Fruit fly (Drosophila melanogaster): Measurements from ENCODE around the gene CG4822.

Gene CG4822

dm6 chr2L:71869-72751, 49.4 kb downstream of the CG4822 start:
- peak; percentile 31 for TF ChIP-seq Sp1 (GFP tag; optimal IDR thresholded peaks at IDR 0.05)
- no peak for TF ChIP-seq lola (GFP tag; optimal IDR thresholded peaks at IDR 0.05)
- no peak for TF ChIP-seq HLH106 (tag; optimal IDR thresholded peaks at IDR 0.05)
- TF ChIP-seq Dif (GFP tag; optimal IDR thresholded peaks at IDR 0.05; ENCODE audit: partially characterized antibody), result peak; percentile 64
- no peak for TF ChIP-seq br (GFP tag; optimal IDR thresholded peaks at IDR 0.05)
- no peak for TF ChIP-seq tai (GFP tag; optimal IDR thresholded peaks at IDR 0.05)
- TF ChIP-seq N (GFP tag; optimal IDR thresholded peaks at IDR 0.05), result no peak
- TF ChIP-seq foxo (GFP tag; optimal IDR thresholded peaks at IDR 0.05), result peak in 1 of 2 experiments; percentile 4
- peak; percentile 30 for TF ChIP-seq OdsH (GFP tag; optimal IDR thresholded peaks at IDR 0.05)
- TF ChIP-seq brk (GFP tag; optimal IDR thresholded peaks at IDR 0.05), result peak; percentile 7
- TF ChIP-seq dl (GFP tag; optimal IDR thresholded peaks at IDR 0.05; ENCODE audit: insufficient read depth in 1 of 2, partially characterized antibody in 2 of 2), result peak; percentile 29 to 35
- TF ChIP-seq rgr (GFP tag; optimal IDR thresholded peaks at IDR 0.05), result peak; percentile 19
- TF ChIP-seq pan (optimal IDR thresholded peaks at IDR 0.05), result no peak
- no peak for TF ChIP-seq h (GFP tag; optimal IDR thresholded peaks at IDR 0.05)
- TF ChIP-seq Vsx2 (GFP tag; optimal IDR thresholded peaks at IDR 0.05; ENCODE audit: partially characterized antibody), result peak; percentile 23
- TF ChIP-seq Rel (GFP tag; optimal IDR thresholded peaks at IDR 0.05), result no peak
- TF ChIP-seq Rel (tag; optimal IDR thresholded peaks at IDR 0.05), result peak; percentile 18

dm6 chr2L:71457-71856, 50.1 kb downstream of the CG4822 start, which contains the start of gene galectin:
galectin (plus strand) TSS chr2L:71757.
- TF ChIP-seq psq (GFP tag; optimal IDR thresholded peaks at IDR 0.05) (no peak), tai (GFP tag; optimal IDR thresholded peaks at IDR 0.05) (peak; percentile 19), Rel (GFP tag; optimal IDR thresholded peaks at IDR 0.05) (no peak), Rel (tag; optimal IDR thresholded peaks at IDR 0.05) (peak; percentile 41), sage (GFP tag; optimal IDR thresholded peaks at IDR 0.05) (peak; percentile 24), h (GFP tag; optimal IDR thresholded peaks at IDR 0.05) (peak; percentile 26)

dm6 chr2L:69560-69959, 52.0 kb downstream of the CG4822 start:
- no peak for TF ChIP-seq dsf (GFP tag; optimal IDR thresholded peaks at IDR 0.05; ENCODE audit: borderline replicate concordance)
- TF ChIP-seq Rel (GFP tag; optimal IDR thresholded peaks at IDR 0.05), result no peak
- peak; percentile 92 for TF ChIP-seq Rel (tag; optimal IDR thresholded peaks at IDR 0.05)

dm6 chr2L:67279-67657, 54.3 kb downstream of the CG4822 start:
- no peak for TF ChIP-seq dsf (GFP tag; optimal IDR thresholded peaks at IDR 0.05; ENCODE audit: borderline replicate concordance)
- TF ChIP-seq Dif (GFP tag; optimal IDR thresholded peaks at IDR 0.05; ENCODE audit: partially characterized antibody), result peak; percentile 16
- no peak for TF ChIP-seq OdsH (GFP tag; optimal IDR thresholded peaks at IDR 0.05)
- TF ChIP-seq br (GFP tag; optimal IDR thresholded peaks at IDR 0.05), result no peak
- TF ChIP-seq dl (GFP tag; optimal IDR thresholded peaks at IDR 0.05; ENCODE audit: insufficient read depth in 1 of 2, partially characterized antibody in 2 of 2), result peak in 1 of 2 experiments; percentile 37
- no peak for TF ChIP-seq lola (GFP tag; optimal IDR thresholded peaks at IDR 0.05)
- TF ChIP-seq sage (GFP tag; optimal IDR thresholded peaks at IDR 0.05), result peak; percentile 6
- no peak for TF ChIP-seq HLH106 (tag; optimal IDR thresholded peaks at IDR 0.05)
- TF ChIP-seq dmrt93B (GFP tag; optimal IDR thresholded peaks at IDR 0.05), result no peak
- no peak for TF ChIP-seq Sp1 (GFP tag; optimal IDR thresholded peaks at IDR 0.05)

Data from whole organism, wandering third instar larva.